Fruit fly (Drosophila melanogaster): ENCODE results near the gene hng3.

The hng3 gene

dm6 chr3L:749199-749538 is 6.1 kb downstream of the hng3 start, which contains the start of gene emc (continued):
- peak; percentile 62 for TF ChIP-seq net (GFP tag; optimal IDR thresholded peaks at IDR 0.05)
- no peak for TF ChIP-seq CG10631 (GFP tag; optimal IDR thresholded peaks at IDR 0.05)
- peak; percentile 81 for TF ChIP-seq vri (GFP tag; optimal IDR thresholded peaks at IDR 0.05)
- peak; percentile 1 for TF ChIP-seq fd59A (GFP tag; optimal IDR thresholded peaks at IDR 0.05)
- TF ChIP-seq dac (GFP tag; optimal IDR thresholded peaks at IDR 0.05) = no peak
- peak; percentile 52 for TF ChIP-seq topi (GFP tag; optimal IDR thresholded peaks at IDR 0.05)
- TF ChIP-seq Hr4 (GFP tag; optimal IDR thresholded peaks at IDR 0.05) = no peak
- TF ChIP-seq CG7368 (GFP tag; optimal IDR thresholded peaks at IDR 0.05) = peak; percentile 55
- no peak for TF ChIP-seq CG8319 (GFP tag; optimal IDR thresholded peaks at IDR 0.05)
- TF ChIP-seq dsx (GFP tag; optimal IDR thresholded peaks at IDR 0.05; ENCODE audit: poor library complexity, severe bottlenecking) = peak; percentile 69
- peak; percentile 90 for TF ChIP-seq CG6854 (GFP tag; optimal IDR thresholded peaks at IDR 0.05)
- peak; percentile 58 for TF ChIP-seq CG6808 (GFP tag; optimal IDR thresholded peaks at IDR 0.05)
- peak; percentile 79 for TF ChIP-seq svp (GFP tag)
- peak; percentile 7 for TF ChIP-seq CG8632 (GFP tag; optimal IDR thresholded peaks at IDR 0.05)
- TF ChIP-seq CG6792 (GFP tag; optimal IDR thresholded peaks at IDR 0.05) = no peak
- peak; percentile 65; the same call in 2 of the 3 replicates for TF ChIP-seq eg (GFP tag; IDR thresholded peaks at IDR 0.05)
- TF ChIP-seq Smox (GFP tag; optimal IDR thresholded peaks at IDR 0.05) = peak; percentile 11

dm6 chr3L:748329-749198 is 6.7 kb downstream of the hng3 start:
- TF ChIP-seq lz (GFP tag; optimal IDR thresholded peaks at IDR 0.05) = no peak
- no peak for TF ChIP-seq CG3032 (tag; optimal IDR thresholded peaks at IDR 0.05)
- TF ChIP-seq Met (GFP tag; optimal IDR thresholded peaks at IDR 0.05) = no peak
- no peak for TF ChIP-seq net (GFP tag; optimal IDR thresholded peaks at IDR 0.05)
- peak; percentile 2 for TF ChIP-seq Sox102F (GFP tag; optimal IDR thresholded peaks at IDR 0.05)
- no peak for TF ChIP-seq Eip93F (GFP tag; optimal IDR thresholded peaks at IDR 0.05)
- TF ChIP-seq CG7368 (GFP tag; optimal IDR thresholded peaks at IDR 0.05) = no peak
- TF ChIP-seq CG6792 (GFP tag; optimal IDR thresholded peaks at IDR 0.05) = no peak
- TF ChIP-seq cyc (GFP tag; optimal IDR thresholded peaks at IDR 0.05) = no peak
- TF ChIP-seq eg (GFP tag; IDR thresholded peaks at IDR 0.05) = peak; percentile 50; the same call in 1 of the 3 replicates
- TF ChIP-seq CG4318 (GFP tag; optimal IDR thresholded peaks at IDR 0.05) = no peak
- TF ChIP-seq topi (GFP tag; optimal IDR thresholded peaks at IDR 0.05) = no peak
- no peak for TF ChIP-seq CG1621 (tag; optimal IDR thresholded peaks at IDR 0.05)
- TF ChIP-seq Hr4 (GFP tag; optimal IDR thresholded peaks at IDR 0.05) = no peak
- no peak for TF ChIP-seq spab (GFP tag; optimal IDR thresholded peaks at IDR 0.05)
- TF ChIP-seq Ets96B (tag; optimal IDR thresholded peaks at IDR 0.05) = peak; percentile 11
- TF ChIP-seq dsx (GFP tag; optimal IDR thresholded peaks at IDR 0.05; ENCODE audit: poor library complexity, severe bottlenecking) = peak; percentile 0
- no peak for TF ChIP-seq Blimp-1 (GFP tag; optimal IDR thresholded peaks at IDR 0.05)
- no peak for TF ChIP-seq Smox (GFP tag; optimal IDR thresholded peaks at IDR 0.05)
- TF ChIP-seq CG8632 (GFP tag; optimal IDR thresholded peaks at IDR 0.05) = no peak
- no peak for TF ChIP-seq esn (GFP tag; optimal IDR thresholded peaks at IDR 0.05)
- TF ChIP-seq CG11294 (GFP tag; IDR thresholded peaks at IDR 0.05) = no peak
- TF ChIP-seq svp (GFP tag) = peak; percentile 63
- TF ChIP-seq CG6163 (GFP tag; IDR thresholded peaks at IDR 0.05) = peak; percentile 8; the same call in 1 of the 3 replicates
- TF ChIP-seq dac (GFP tag; optimal IDR thresholded peaks at IDR 0.05) = no peak
- no peak for TF ChIP-seq salr (GFP tag; optimal IDR thresholded peaks at IDR 0.05)
- TF ChIP-seq CG6808 (GFP tag; optimal IDR thresholded peaks at IDR 0.05) = no peak
- TF ChIP-seq CG8319 (GFP tag; optimal IDR thresholded peaks at IDR 0.05) = no peak
- TF ChIP-seq CG16779 (tag; optimal IDR thresholded peaks at IDR 0.05) = peak; percentile 7
- no peak for TF ChIP-seq CG6854 (GFP tag; optimal IDR thresholded peaks at IDR 0.05)
- TF ChIP-seq Lpt (GFP tag; optimal IDR thresholded peaks at IDR 0.05) = no peak
- TF ChIP-seq Sox15 (GFP tag; optimal IDR thresholded peaks at IDR 0.05) = no peak
- no peak for TF ChIP-seq Eip75B (GFP tag; optimal IDR thresholded peaks at IDR 0.05)
- TF ChIP-seq Sox14 (GFP tag; optimal IDR thresholded peaks at IDR 0.05) = no peak
- TF ChIP-seq CG15336 (GFP tag; IDR thresholded peaks at IDR 0.05) = peak; percentile 38
- TF ChIP-seq pdm3 (GFP tag; optimal IDR thresholded peaks at IDR 0.05) = no peak
- TF ChIP-seq ss (GFP tag; optimal IDR thresholded peaks at IDR 0.05) = peak in 1 of 2 experiments; percentile 53
- TF ChIP-seq Eip78C (GFP tag) = peak; percentile 63
- no peak for TF ChIP-seq CG6276 (GFP tag; optimal IDR thresholded peaks at IDR 0.05)
- TF ChIP-seq CG11902 (GFP tag; optimal IDR thresholded peaks at IDR 0.05) = no peak
- TF ChIP-seq Gug (GFP tag; IDR thresholded peaks at IDR 0.05) = no peak
- TF ChIP-seq OdsH (GFP tag; optimal IDR thresholded peaks at IDR 0.05) = no peak
- TF ChIP-seq CG3919 (GFP tag; optimal IDR thresholded peaks at IDR 0.05) = no peak

All from whole organism, prepupa.